Fruit fly (Drosophila melanogaster) whole organism, adult: ENCODE results near the gene CG14205.

ENCODE experiments used
- CG11617 ChIP-seq: fragments of 200-800 bp; sonication (Bioruptor generic); optimal IDR thresholded peaks from 2 replicates; lab custom pipeline; 2017; ENCODE audit warnings: mild to moderate bottlenecking, missing biosample characterization, missing genetic modification reagents, missing genetic modification characterization
- CG12768 ChIP-seq: fragments of 200-800 bp; sonication (Bioruptor generic); optimal IDR thresholded peaks from 2 replicates; lab custom pipeline; 2017; ENCODE audit warnings: missing biosample characterization, missing genetic modification characterization, mild to moderate bottlenecking, moderate library complexity, missing genetic modification reagents
- CG14711 ChIP-seq: fragments of 200-800 bp; sonication (Bioruptor generic); optimal IDR thresholded peaks from 2 replicates; lab custom pipeline; 2018; ENCODE audit warnings: missing biosample characterization, mild to moderate bottlenecking, missing genetic modification characterization, moderate library complexity
- CG1620 ChIP-seq: fragments of 200-800 bp; sonication (Bioruptor generic); optimal IDR thresholded peaks from 2 replicates; lab custom pipeline; 2016; ENCODE audit warnings: missing biosample characterization, missing genetic modification characterization
- CG33017 ChIP-seq: fragments of 200-800 bp; sonication (Bioruptor generic); optimal IDR thresholded peaks from 2 replicates; lab custom pipeline; 2018; ENCODE audit warnings: missing biosample characterization, mild to moderate bottlenecking, missing genetic modification characterization, moderate library complexity
- CG5204 ChIP-seq: fragments of 200-800 bp; sonication (Bioruptor generic); optimal IDR thresholded peaks from 2 replicates; lab custom pipeline; 2016; ENCODE audit warnings: missing biosample characterization, missing genetic modification characterization
- CG7045 ChIP-seq: fragments of 200-800 bp; sonication (Bioruptor generic); optimal IDR thresholded peaks from 2 replicates; lab custom pipeline; 2017; ENCODE audit warnings: missing biosample characterization, mild to moderate bottlenecking, missing genetic modification characterization
- CG7101 ChIP-seq: fragments of 200-800 bp; sonication (Bioruptor generic); optimal IDR thresholded peaks from 2 replicates; lab custom pipeline; 2018; ENCODE audit warnings: missing biosample characterization, mild to moderate bottlenecking, missing genetic modification characterization, moderate library complexity
- Clk ChIP-seq: fragments of 200-800 bp; sonication (Bioruptor generic); optimal IDR thresholded peaks from 2 replicates; lab custom pipeline; 2017; ENCODE audit warnings: missing biosample characterization, missing genetic modification characterization
- Crg-1 ChIP-seq: fragments of 200-800 bp; sonication (Bioruptor generic); optimal IDR thresholded peaks from 2 replicates; lab custom pipeline; 2016; ENCODE audit warnings: missing biosample characterization, missing genetic modification characterization
- Hr96 ChIP-seq: fragments of 200-800 bp; sonication (Bioruptor generic); optimal IDR thresholded peaks from 2 replicates; lab custom pipeline; 2016; ENCODE audit warnings: missing biosample characterization, missing genetic modification characterization
- Mnt ChIP-seq: fragments of 200-800 bp; sonication (Bioruptor generic); optimal IDR thresholded peaks from 2 replicates; lab custom pipeline; 2016; ENCODE audit warnings: missing biosample characterization, mild to moderate bottlenecking, missing genetic modification characterization
- bab1 ChIP-seq: fragments of 200-800 bp; sonication (Bioruptor generic); optimal IDR thresholded peaks from 3 replicates; lab custom pipeline; 2019; ENCODE audit warnings: missing biosample characterization, mild to moderate bottlenecking, missing genetic modification characterization, moderate library complexity
- cic ChIP-seq: fragments of 200-800 bp; sonication (Bioruptor generic); optimal IDR thresholded peaks from 2 replicates; lab custom pipeline; 2017; ENCODE audit warnings: missing biosample characterization, mild to moderate bottlenecking, missing genetic modification characterization, moderate library complexity
- cnc ChIP-seq, 2 experiments: fragments of >200 bp; optimal IDR thresholded peaks; 2 replicates each; lab custom pipeline; 2017
- kay ChIP-seq: fragments of 200-800 bp; sonication (Bioruptor generic); peaks from one replicate; lab custom pipeline; 2016; ENCODE audit warnings: missing biosample characterization, missing genetic modification characterization, borderline replicate concordance
- ovo ChIP-seq: fragments of 200-800 bp; sonication (Bioruptor generic); optimal IDR thresholded peaks from 2 replicates; lab custom pipeline; 2016; ENCODE audit warnings: missing biosample characterization, missing genetic modification characterization
- pad ChIP-seq: fragments of 200-800 bp; sonication (Bioruptor generic); optimal IDR thresholded peaks from 3 replicates; lab custom pipeline; 2017; ENCODE audit warnings: missing biosample characterization, missing genetic modification characterization, mild to moderate bottlenecking, moderate library complexity, missing genetic modification reagents
- tj ChIP-seq: fragments of 200-800 bp; sonication (Bioruptor generic); optimal IDR thresholded peaks from 3 replicates; lab custom pipeline; 2017; ENCODE audit warnings: missing biosample characterization, mild to moderate bottlenecking, missing genetic modification characterization, moderate library complexity
- toe ChIP-seq: fragments of 200-800 bp; sonication (Bioruptor generic); optimal IDR thresholded peaks from 2 replicates; lab custom pipeline; 2016; ENCODE audit warnings: missing biosample characterization, missing genetic modification characterization

Gene CG14205

DNA sequence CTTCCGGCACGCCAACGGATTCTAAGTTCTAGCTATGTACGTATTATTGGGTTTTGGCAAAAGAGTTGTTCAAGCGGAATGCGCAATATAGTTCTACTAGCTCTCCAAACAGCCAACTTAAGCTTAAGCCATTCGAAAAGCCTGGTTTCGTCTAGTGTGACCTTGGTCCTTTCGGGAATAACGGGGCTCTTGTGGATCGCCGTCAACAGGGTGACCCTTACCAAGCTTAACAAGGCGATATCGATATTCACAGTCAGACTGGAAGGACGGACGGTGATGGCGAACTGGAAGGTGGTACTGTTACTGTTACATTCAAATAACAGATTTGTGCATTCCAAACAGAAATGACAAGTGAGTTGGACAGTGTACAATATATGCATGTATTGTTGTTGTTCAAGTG is 18.7 kb upstream of the CG14205 start:
- TF ChIP-seq ovo (GFP tag; lab: Kevin White, UChicago) (peak; percentile 85), pad (GFP tag; lab: Kevin White, UChicago) (peak; percentile 10), toe (no peak)

DNA sequence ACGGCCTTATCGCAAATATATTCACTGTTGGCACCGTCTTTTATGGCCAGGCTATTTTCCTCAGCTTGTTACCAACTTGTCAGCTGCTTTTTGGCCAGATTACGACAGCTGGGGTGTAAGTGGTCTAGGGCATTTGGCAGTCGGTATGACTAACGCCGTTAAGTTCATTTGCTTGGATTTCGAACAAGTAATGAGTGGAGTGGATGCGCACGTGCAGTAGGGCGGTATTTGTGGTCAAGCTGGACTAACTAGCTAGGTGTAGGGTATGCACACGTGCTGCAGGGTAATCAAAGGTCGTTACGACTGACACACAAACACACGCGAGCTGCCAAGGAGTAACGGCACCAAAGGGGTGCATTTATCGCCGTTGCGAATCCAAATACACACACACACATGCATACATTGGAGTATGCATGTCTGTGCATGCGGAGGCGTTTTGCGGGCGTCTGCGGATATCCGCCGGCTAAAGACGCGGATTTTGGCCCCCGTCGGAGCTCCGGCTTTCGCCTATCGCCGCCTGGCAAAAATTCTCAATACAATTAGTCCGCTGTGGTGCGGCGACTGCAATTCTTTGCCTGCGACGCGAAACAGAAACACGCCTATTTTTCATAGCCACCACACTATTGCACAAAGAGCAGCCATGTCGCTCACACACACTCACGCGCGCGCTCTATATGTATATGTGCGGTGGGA is 14.3 kb upstream of the CG14205 start:
- TF ChIP-seq ovo (GFP tag; lab: Kevin White, UChicago): peak; percentile 87
- TF ChIP-seq CG7045: no peak
- TF ChIP-seq cic (GFP tag; lab: Kevin White, UChicago): no peak
- no peak for TF ChIP-seq Clk
- no peak for TF ChIP-seq Hr96 (GFP tag; lab: Kevin White, UChicago)
- peak; percentile 44 for TF ChIP-seq tj (GFP tag; lab: Kevin White, UChicago)
- TF ChIP-seq kay (GFP tag; lab: Kevin White, UChicago): no peak
- peak; percentile 18 for TF ChIP-seq CG12768 (GFP tag; lab: Kevin White, UChicago)
- no peak for TF ChIP-seq CG14711 (tag; lab: Kevin White, UChicago)
- TF ChIP-seq Mnt (GFP tag; lab: Kevin White, UChicago): peak; percentile 80
- TF ChIP-seq CG5204 (GFP tag; lab: Kevin White, UChicago): no peak
- no peak for TF ChIP-seq Crg-1 (GFP tag; lab: Kevin White, UChicago)
- no peak for TF ChIP-seq CG33017 (tag; lab: Kevin White, UChicago)
- no peak for TF ChIP-seq bab1
- TF ChIP-seq CG11617 (GFP tag; lab: Kevin White, UChicago): peak; percentile 27
- TF ChIP-seq CG1620 (GFP tag; lab: Kevin White, UChicago): no peak
- TF ChIP-seq pad (GFP tag; lab: Kevin White, UChicago): peak; percentile 95
- TF ChIP-seq toe: no peak
- TF ChIP-seq cnc (optimal IDR thresholded peaks at IDR 0.05; lab: Kevin White, UChicago): no peak

dm6 chrX:19578908-19579647 is 13.3 kb upstream of the CG14205 start:
- peak; percentile 26 for TF ChIP-seq Mnt (GFP tag; lab: Kevin White, UChicago)
- peak; percentile 2 for TF ChIP-seq CG33017 (tag; lab: Kevin White, UChicago)
- TF ChIP-seq CG11617 (GFP tag; lab: Kevin White, UChicago): peak; percentile 18
- TF ChIP-seq CG12768 (GFP tag; lab: Kevin White, UChicago): no peak
- TF ChIP-seq CG14711 (tag; lab: Kevin White, UChicago): no peak
- no peak for TF ChIP-seq ovo (GFP tag; lab: Kevin White, UChicago)
- peak; percentile 41 for TF ChIP-seq tj (GFP tag; lab: Kevin White, UChicago)
- TF ChIP-seq CG7101 (tag; lab: Kevin White, UChicago): peak; percentile 30
- peak; percentile 31 for TF ChIP-seq pad (GFP tag; lab: Kevin White, UChicago)
- TF ChIP-seq Hr96 (GFP tag; lab: Kevin White, UChicago): peak; percentile 62

DNA sequence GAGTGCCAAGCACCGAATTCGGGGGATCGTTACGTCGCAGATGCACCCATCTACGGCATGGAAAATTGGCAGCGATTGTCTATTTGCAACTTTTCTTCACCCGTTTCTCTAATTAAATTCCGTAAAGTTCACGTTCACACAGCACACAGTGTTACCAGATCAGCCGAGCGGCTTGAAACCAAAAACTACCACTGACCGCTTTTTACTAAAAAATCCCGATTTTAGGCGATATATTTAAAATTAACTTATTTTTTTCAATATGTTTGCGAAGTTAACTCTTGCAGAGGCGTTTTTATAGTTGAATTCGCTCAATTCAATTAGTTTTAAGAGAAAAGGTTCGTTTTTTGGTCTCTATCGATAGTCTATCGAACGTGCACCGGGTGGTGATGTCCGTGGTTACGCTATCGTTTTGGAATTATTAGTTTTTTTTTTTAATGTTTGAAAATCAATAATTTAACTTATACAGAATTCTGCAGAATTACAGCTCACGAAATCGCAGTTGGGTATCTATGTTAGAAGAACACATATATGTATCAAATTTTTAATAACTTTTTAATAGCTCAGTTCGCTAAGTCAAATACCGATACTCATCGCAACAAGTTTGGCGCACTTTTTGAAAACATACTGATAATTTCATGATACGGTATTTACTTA is 12.6 kb upstream of the CG14205 start, which contains the start of gene Tao:
Gene Tao (minus strand): TSS at position 153 of the 654 bp plus-strand sequence.
- TF ChIP-seq CG11617 (GFP tag; lab: Kevin White, UChicago) (no peak), Mnt (GFP tag; lab: Kevin White, UChicago) (no peak), kay (GFP tag; lab: Kevin White, UChicago) (no peak), bab1 (no peak), CG7101 (tag; lab: Kevin White, UChicago) (no peak), Clk (no peak), cnc (optimal IDR thresholded peaks at IDR 0.05; lab: Kevin White, UChicago) (no peak)

- no peak for TF ChIP-seq Mnt (GFP tag; lab: Kevin White, UChicago)
- TF ChIP-seq CG7045: no peak
- no peak for TF ChIP-seq CG11617 (GFP tag; lab: Kevin White, UChicago)
- TF ChIP-seq kay (GFP tag; lab: Kevin White, UChicago): no peak
- no peak for TF ChIP-seq cnc (optimal IDR thresholded peaks at IDR 0.05; lab: Kevin White, UChicago)
- no peak for TF ChIP-seq tj (GFP tag; lab: Kevin White, UChicago)
- TF ChIP-seq CG33017 (tag; lab: Kevin White, UChicago): no peak
- TF ChIP-seq Crg-1 (GFP tag; lab: Kevin White, UChicago): no peak
- TF ChIP-seq toe: no peak
- no peak for TF ChIP-seq cic (GFP tag; lab: Kevin White, UChicago)
- no peak for TF ChIP-seq ovo (GFP tag; lab: Kevin White, UChicago)
- TF ChIP-seq pad (GFP tag; lab: Kevin White, UChicago): no peak
- TF ChIP-seq CG5204 (GFP tag; lab: Kevin White, UChicago): no peak
Measured at dm6 chrX:19581881-19582280, 10.5 kb upstream of the CG14205 start, which contains the start of gene CG14218. Gene CG14218 (minus strand): TSS chrX:19581981.

DNA sequence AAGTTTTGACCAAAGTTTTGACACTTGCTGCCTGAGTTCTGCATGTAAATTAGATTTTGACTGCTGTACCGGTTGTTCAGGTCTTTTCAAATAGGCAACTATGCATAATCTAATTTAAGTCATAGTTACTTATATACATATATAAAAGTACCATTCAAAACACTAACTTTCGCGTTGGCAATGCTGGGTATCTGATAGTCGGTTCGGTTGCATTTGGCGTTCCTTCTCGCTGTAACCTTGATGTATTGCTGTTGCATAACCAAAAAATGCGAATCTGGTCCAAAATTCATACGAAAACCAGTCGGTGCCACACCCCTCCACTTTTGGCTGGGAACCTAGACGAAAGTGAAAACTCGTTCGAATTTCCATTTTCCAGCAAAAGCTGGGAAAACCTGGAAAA is 9.7 kb upstream of the CG14205 start:
- TF ChIP-seq Hr96 (GFP tag; lab: Kevin White, UChicago) (no peak), CG7101 (tag; lab: Kevin White, UChicago) (no peak)
